Worm (Caenorhabditis elegans) whole organism, L2 larva: Measurements from ENCODE around the gene lelo-3.

Source experiments
- C34F6.9 ChIP-seq: fragments of 150-350 bp; optimal IDR thresholded peaks from 2 replicates; lab custom pipeline; 2014; ENCODE audit warnings: missing biosample characterization, missing genetic modification characterization
- F13H6.1 ChIP-seq: sonication (generic microtip); optimal IDR thresholded peaks from 2 replicates; lab custom pipeline; 2016; ENCODE audit warnings: missing genetic modification characterization, missing compliant biosample characterization
- R02D3.7 ChIP-seq: fragments of 150-350 bp; optimal IDR thresholded peaks from 2 replicates; lab custom pipeline; 2014; ENCODE audit warnings: missing biosample characterization, missing genetic modification characterization
- Y55F3AM.14 ChIP-seq: fragments of 200-800 bp; sonication (Bioruptor generic); optimal IDR thresholded peaks from 2 replicates; lab custom pipeline; 2018; ENCODE audit warnings: mild to moderate bottlenecking, missing genetic modification characterization, missing compliant biosample characterization
- ZK546.5 ChIP-seq: sonication (generic microtip); optimal IDR thresholded peaks from 2 replicates; lab custom pipeline; 2017; ENCODE audit warnings: missing biosample characterization, missing genetic modification characterization
- alr-1 ChIP-seq: fragments of 150-350 bp; optimal IDR thresholded peaks from 2 replicates; lab custom pipeline; 2014; ENCODE audit warnings: missing biosample characterization, missing genetic modification characterization
- aly-2 ChIP-seq: fragments of 150-350 bp; optimal IDR thresholded peaks from 2 replicates; lab custom pipeline; 2014; ENCODE audit warnings: missing biosample characterization, missing genetic modification characterization
- ceh-16 ChIP-seq: fragments of 150-350 bp; optimal IDR thresholded peaks from 2 replicates; lab custom pipeline; 2014; ENCODE audit warnings: missing biosample characterization, missing genetic modification characterization
- crh-2 ChIP-seq: sonication (generic microtip); optimal IDR thresholded peaks from 2 replicates; lab custom pipeline; 2017; ENCODE audit warnings: missing biosample characterization, missing genetic modification characterization
- egl-27 ChIP-seq: sonication (generic microtip); optimal IDR thresholded peaks from 3 replicates; lab custom pipeline; 2017; ENCODE audit warnings: missing biosample characterization, missing genetic modification reagents, missing genetic modification characterization
- gmeb-1 ChIP-seq: fragments of 150-350 bp; optimal IDR thresholded peaks from 2 replicates; lab custom pipeline; 2014; ENCODE audit warnings: missing biosample characterization, missing genetic modification characterization
- lin-13 ChIP-seq: fragments of 150-350 bp; optimal IDR thresholded peaks from 2 replicates; lab custom pipeline; 2014; ENCODE audit warnings: missing biosample characterization, missing genetic modification reagents, missing genetic modification characterization
- lin-39 ChIP-seq: fragments of 150-350 bp; optimal IDR thresholded peaks from 2 replicates; lab custom pipeline; 2014; ENCODE audit warnings: missing biosample characterization, missing genetic modification reagents, missing genetic modification characterization
- lsy-2 ChIP-seq, 2 experiments: fragments of 150-350 bp in 1 of 2; sonication (generic microtip) in 1 of 2; optimal IDR thresholded peaks; 2 replicates each; lab custom pipeline; 2014 to 2017; ENCODE audit warnings: missing biosample characterization in 2 of 2, missing genetic modification characterization in 2 of 2
- mab-5 ChIP-seq: fragments of 150-350 bp; optimal IDR thresholded peaks from 2 replicates; lab custom pipeline; 2014; ENCODE audit warnings: missing biosample characterization, missing genetic modification characterization
- mbf-1 ChIP-seq: sonication (generic microtip); optimal IDR thresholded peaks from 2 replicates; lab custom pipeline; 2017; ENCODE audit warnings: missing biosample characterization, missing genetic modification characterization
- nhr-11 ChIP-seq: fragments of 150-350 bp; optimal IDR thresholded peaks from 2 replicates; lab custom pipeline; 2014; ENCODE audit warnings: missing biosample characterization, missing genetic modification characterization
- nhr-12 ChIP-seq: fragments of 150-350 bp; optimal IDR thresholded peaks from 2 replicates; lab custom pipeline; 2014; ENCODE audit warnings: missing biosample characterization, missing genetic modification characterization
- nhr-129 ChIP-seq: fragments of 150-350 bp; optimal IDR thresholded peaks from 2 replicates; lab custom pipeline; 2014; ENCODE audit warnings: missing biosample characterization, missing genetic modification characterization
- nhr-23 ChIP-seq: fragments of 150-350 bp; optimal IDR thresholded peaks from 2 replicates; lab custom pipeline; 2014; ENCODE audit warnings: missing biosample characterization, missing genetic modification reagents, missing genetic modification characterization
- nhr-25 ChIP-seq: fragments of 150-350 bp; sonication (generic microtip); optimal IDR thresholded peaks from 3 replicates; lab custom pipeline; 2014; ENCODE audit warnings: missing biosample characterization, missing genetic modification characterization
- nhr-6 ChIP-seq: fragments of 150-350 bp; optimal IDR thresholded peaks from 2 replicates; lab custom pipeline; 2014; ENCODE audit warnings: missing biosample characterization, missing genetic modification characterization
- nhr-77 ChIP-seq: fragments of 150-350 bp; optimal IDR thresholded peaks from 2 replicates; lab custom pipeline; 2014; ENCODE audit warnings: missing biosample characterization, missing genetic modification characterization
- sma-9 ChIP-seq, 2 experiments: fragments of 150-350 bp in 1 of 2; sonication (generic microtip) in 1 of 2; optimal IDR thresholded peaks; 2 replicates each; lab custom pipeline; 2014 to 2016; ENCODE audit warnings: missing genetic modification characterization in 2 of 2, mild to moderate bottlenecking in 1 of 2, missing biosample characterization in 1 of 2, missing compliant biosample characterization in 1 of 2, missing genetic modification reagents in 1 of 2, moderate library complexity in 1 of 2
- unc-39 ChIP-seq: fragments of 150-350 bp; optimal IDR thresholded peaks from 2 replicates; lab custom pipeline; 2014; ENCODE audit warnings: missing biosample characterization, missing genetic modification characterization
- unc-55 ChIP-seq: fragments of 150-350 bp; sonication (generic microtip); optimal IDR thresholded peaks from 3 replicates; lab custom pipeline; 2014; ENCODE audit warnings: missing biosample characterization, missing genetic modification reagents, missing genetic modification characterization
- zag-1 ChIP-seq: fragments of 150-350 bp; optimal IDR thresholded peaks from 2 replicates; lab custom pipeline; 2014; ENCODE audit warnings: missing biosample characterization, missing genetic modification characterization
- ztf-1 ChIP-seq: fragments of 200-800 bp; sonication (Bioruptor generic); conservative IDR thresholded peaks from 2 replicates; pipeline ENCODE4 v1.3.6; 2022; ENCODE audit warnings: missing genetic modification characterization, missing compliant biosample characterization
- ztf-4 ChIP-seq: fragments of 150-350 bp; optimal IDR thresholded peaks from 2 replicates; lab custom pipeline; 2014; ENCODE audit warnings: missing biosample characterization, missing genetic modification characterization

Gene lelo-3

DNA sequence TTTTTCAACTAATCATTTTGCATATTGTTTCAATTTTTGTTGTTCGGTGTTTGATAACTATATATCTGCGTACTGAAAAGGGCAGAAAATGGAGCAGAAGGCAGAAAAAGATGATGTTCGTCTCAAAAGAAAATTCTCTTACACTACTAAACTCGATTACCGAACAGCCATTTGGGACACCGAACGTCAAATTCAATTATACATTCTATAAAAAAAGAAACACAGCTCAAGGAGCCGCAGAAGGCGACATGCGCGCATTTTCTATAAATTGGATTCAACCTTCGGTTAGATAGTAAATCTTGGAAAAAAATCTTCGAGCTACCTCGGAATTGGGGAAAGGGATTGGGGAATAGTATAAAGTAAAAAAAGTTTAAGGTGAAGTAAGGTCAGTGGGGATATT lies 39.1 kb downstream of the lelo-3 start:
- peak; percentile 38 for TF ChIP-seq sma-9 (GFP tag; optimal IDR thresholded peaks at IDR 0.05; lab: Kevin White, UChicago)
- TF ChIP-seq sma-9 (tag; optimal IDR thresholded peaks at IDR 0.05; lab: Kevin White, UChicago): no peak
- no peak for TF ChIP-seq ztf-1 (GFP tag; lab: Robert Waterston, UW)
- TF ChIP-seq unc-55 (GFP tag; lab: Kevin White, UChicago): no peak
- TF ChIP-seq ZK546.5 (tag; lab: Kevin White, UChicago): no peak

DNA sequence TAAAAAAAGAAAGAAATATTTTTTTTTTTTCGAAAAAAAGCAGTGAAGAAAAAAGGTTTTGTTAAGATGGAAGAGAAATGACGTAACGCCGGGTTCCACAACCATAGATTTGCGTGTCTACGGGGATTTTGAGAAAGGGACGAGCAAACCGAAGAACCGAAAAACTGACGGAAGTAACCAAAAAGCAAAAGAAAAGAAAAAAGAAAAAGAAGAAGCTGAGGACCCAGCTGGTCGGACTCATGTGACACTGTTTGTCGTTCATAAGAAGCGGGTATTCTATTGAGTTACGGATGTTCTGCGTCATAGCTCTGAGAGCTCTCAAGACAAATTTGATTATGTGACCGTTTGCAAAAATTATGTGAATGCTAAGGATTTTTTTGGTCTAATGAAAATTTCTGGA lies 39.6 kb downstream of the lelo-3 start:
- peak in 1 of 2 experiments; percentile 47 for TF ChIP-seq lsy-2 (tag; optimal IDR thresholded peaks at IDR 0.05; lab: Kevin White, UChicago)
- TF ChIP-seq crh-2 (tag; lab: Kevin White, UChicago): peak; percentile 6
- TF ChIP-seq nhr-129 (tag; lab: Kevin White, UChicago): peak; percentile 15
- TF ChIP-seq nhr-77 (tag; lab: Kevin White, UChicago): no peak
- TF ChIP-seq Y55F3AM.14: peak; percentile 84
- TF ChIP-seq unc-55 (GFP tag; lab: Kevin White, UChicago): peak; percentile 43
- TF ChIP-seq aly-2: no peak
- TF ChIP-seq sma-9 (GFP tag; optimal IDR thresholded peaks at IDR 0.05; lab: Kevin White, UChicago): peak; percentile 65
- TF ChIP-seq sma-9 (tag; optimal IDR thresholded peaks at IDR 0.05; lab: Kevin White, UChicago): no peak
- peak; percentile 36 for TF ChIP-seq nhr-6 (tag; lab: Kevin White, UChicago)
- no peak for TF ChIP-seq nhr-11 (tag; lab: Kevin White, UChicago)
- TF ChIP-seq C34F6.9 (tag; lab: Kevin White, UChicago): peak; percentile 14
- peak; percentile 35 for TF ChIP-seq zag-1 (tag; lab: Kevin White, UChicago)
- TF ChIP-seq, all 48 proteins: peak for 9

DNA sequence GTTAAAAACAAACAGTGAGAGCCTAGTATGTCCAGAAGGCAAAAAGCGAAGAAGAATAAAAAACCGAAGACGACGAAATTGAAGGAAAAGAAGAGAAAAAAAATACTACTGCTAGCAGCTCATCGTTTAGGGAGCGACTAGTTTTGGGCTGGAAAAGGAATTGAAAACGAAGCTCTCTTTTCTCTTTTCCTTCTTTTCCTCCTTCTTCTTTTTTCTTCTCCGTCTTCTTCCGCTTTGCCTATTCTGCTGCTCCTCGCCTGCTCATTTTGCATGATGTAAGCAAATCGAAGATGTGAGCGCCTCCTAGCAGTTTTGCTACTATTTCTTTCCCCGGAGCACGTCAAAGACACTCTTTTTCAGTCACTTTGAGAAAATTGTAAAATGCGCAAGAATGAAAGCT lies 40.7 kb downstream of the lelo-3 start:
- TF ChIP-seq lsy-2 (tag; optimal IDR thresholded peaks at IDR 0.05; lab: Kevin White, UChicago) (peak in 1 of 2 experiments; percentile 10), unc-55 (GFP tag; lab: Kevin White, UChicago) (peak; percentile 49), C34F6.9 (tag; lab: Kevin White, UChicago) (peak; percentile 40), crh-2 (tag; lab: Kevin White, UChicago) (peak; percentile 22), mab-5 (tag; lab: Kevin White, UChicago) (no peak), nhr-11 (tag; lab: Kevin White, UChicago) (no peak)

DNA sequence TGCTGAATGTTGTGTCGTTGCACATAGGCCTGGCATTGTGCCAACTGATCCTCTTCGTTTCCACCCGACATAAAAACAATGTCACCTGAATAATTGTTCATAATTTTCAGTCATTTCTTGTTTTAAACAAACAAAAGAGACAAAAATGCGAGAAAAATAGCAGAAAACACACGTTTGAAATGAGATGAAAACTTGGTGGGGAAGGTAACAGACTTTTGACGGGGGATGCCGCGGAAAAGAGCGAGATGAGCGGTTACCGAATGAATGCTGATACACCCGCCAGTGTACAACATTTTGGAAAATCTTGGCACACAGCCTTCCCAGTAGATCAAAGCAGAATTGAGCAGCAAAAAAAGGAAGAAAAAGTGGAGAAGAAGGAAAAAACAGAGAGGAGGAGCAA lies 44.6 kb downstream of the lelo-3 start, which contains the start of gene kin-2:
TSS of gene kin-2 (minus strand) at position 101 of the 400 bp plus-strand sequence.
- TF ChIP-seq nhr-6 (tag; lab: Kevin White, UChicago): no peak
- TF ChIP-seq mbf-1 (tag; lab: Kevin White, UChicago): no peak
- no peak for TF ChIP-seq nhr-12 (tag; lab: Kevin White, UChicago)
- TF ChIP-seq aly-2: no peak
- TF ChIP-seq unc-39: no peak
- no peak for TF ChIP-seq F13H6.1 (tag; lab: Kevin White, UChicago)
- no peak for TF ChIP-seq ZK546.5 (tag; lab: Kevin White, UChicago)
- no peak for TF ChIP-seq alr-1
- no peak for TF ChIP-seq lin-39 (tag; lab: Kevin White, UChicago)

DNA sequence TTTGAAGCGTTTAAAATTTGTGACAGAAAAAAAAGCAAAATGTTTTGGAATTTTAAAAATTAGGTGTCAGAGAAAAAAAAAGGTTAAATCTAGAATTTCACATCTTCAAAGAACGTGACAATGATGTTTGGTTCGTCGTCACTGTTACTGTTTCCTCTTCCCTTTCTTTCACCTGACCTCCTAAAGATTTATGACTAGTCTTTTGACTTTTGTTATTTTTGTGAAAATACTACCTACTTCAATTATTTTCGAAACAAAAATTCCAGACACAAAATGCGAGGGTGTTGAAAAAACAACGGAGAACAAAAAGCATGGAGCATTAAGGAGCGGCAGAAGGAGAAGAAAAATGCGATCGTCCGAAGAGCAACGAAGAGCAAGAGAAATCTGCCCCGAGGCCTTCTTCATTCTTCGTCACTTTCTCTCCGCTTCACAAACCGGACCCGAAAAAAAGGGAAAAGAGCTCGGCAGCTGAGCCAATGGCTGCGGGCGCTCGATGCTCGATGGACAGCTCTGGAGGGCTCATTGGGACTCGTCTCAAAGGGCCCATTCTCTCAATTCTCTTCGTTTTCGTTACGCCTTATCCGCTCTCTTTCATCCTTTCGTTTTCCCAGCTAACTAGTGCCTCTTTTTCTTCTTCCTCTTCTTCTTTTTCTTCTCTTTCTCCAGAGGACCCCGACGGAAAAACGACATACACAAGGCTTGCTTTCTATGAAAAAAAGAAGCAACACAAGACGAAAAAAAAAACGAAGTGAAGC lies 46.0 kb downstream of the lelo-3 start:
- no peak for TF ChIP-seq nhr-23 (tag; lab: Kevin White, UChicago)
- TF ChIP-seq Y55F3AM.14: no peak
- no peak for TF ChIP-seq ztf-1 (GFP tag; lab: Robert Waterston, UW)
- TF ChIP-seq nhr-129 (tag; lab: Kevin White, UChicago): peak; percentile 54
- peak; percentile 35 to 60 for TF ChIP-seq lsy-2 (tag; optimal IDR thresholded peaks at IDR 0.05; lab: Kevin White, UChicago)
- TF ChIP-seq zag-1 (tag; lab: Kevin White, UChicago): peak; percentile 58
- TF ChIP-seq mab-5 (tag; lab: Kevin White, UChicago): peak; percentile 49
- TF ChIP-seq F13H6.1 (tag; lab: Kevin White, UChicago): peak; percentile 54
- peak; percentile 27 for TF ChIP-seq unc-55 (GFP tag; lab: Kevin White, UChicago)
- peak; percentile 39 for TF ChIP-seq nhr-25 (tag; lab: Kevin White, UChicago)
- TF ChIP-seq ZK546.5 (tag; lab: Kevin White, UChicago): no peak
- peak; percentile 39 for TF ChIP-seq egl-27 (tag; lab: Kevin White, UChicago)
- peak; percentile 39 for TF ChIP-seq C34F6.9 (tag; lab: Kevin White, UChicago)
- TF ChIP-seq R02D3.7 (tag; lab: Kevin White, UChicago): no peak
- no peak for TF ChIP-seq gmeb-1 (tag; lab: Kevin White, UChicago)
- peak; percentile 4 for TF ChIP-seq ztf-4 (tag; lab: Kevin White, UChicago)

DNA sequence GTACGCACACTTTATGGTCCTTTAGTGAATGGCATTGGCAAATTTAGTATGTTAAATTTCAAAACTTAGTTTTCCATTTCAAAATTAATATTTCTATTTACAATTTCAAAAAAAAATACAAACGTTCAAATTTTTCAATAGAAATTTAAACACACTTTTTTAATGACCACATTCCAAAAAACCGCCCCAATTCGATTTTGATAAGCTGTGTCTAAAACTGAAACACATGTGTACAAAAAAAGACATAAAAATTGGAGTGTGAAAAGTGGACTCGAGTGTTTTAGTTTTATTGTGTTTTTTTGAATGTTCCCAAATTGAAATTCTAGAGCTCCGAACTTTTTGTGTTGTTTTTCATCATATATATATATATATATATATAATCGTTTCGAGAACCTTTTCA lies 46.6 kb downstream of the lelo-3 start:
- TF ChIP-seq nhr-77 (tag; lab: Kevin White, UChicago): no peak
- no peak for TF ChIP-seq gmeb-1 (tag; lab: Kevin White, UChicago)
- no peak for TF ChIP-seq lin-13 (GFP tag; lab: Kevin White, UChicago)
- TF ChIP-seq ceh-16 (tag; lab: Kevin White, UChicago): no peak
- TF ChIP-seq unc-55 (GFP tag; lab: Kevin White, UChicago): no peak
